Worm (Caenorhabditis elegans) whole organism, L3 larva: ENCODE results near the gene inpp-5K.
A peak's percentile ranks its signal among the peaks of the same experiment; 100 is the strongest.

ENCODE experiments used
- R02D3.7 ChIP-seq: fragments of 150-350 bp; optimal IDR thresholded peaks from 2 replicates; lab custom pipeline; 2014; ENCODE audit warnings: missing biosample characterization, missing genetic modification characterization
- aly-2 ChIP-seq: fragments of 150-350 bp; optimal IDR thresholded peaks from 2 replicates; lab custom pipeline; 2014; ENCODE audit warnings: missing biosample characterization, missing genetic modification characterization
- ceh-82 ChIP-seq: fragments of 150-350 bp; optimal IDR thresholded peaks from 2 replicates; lab custom pipeline; 2014; ENCODE audit warnings: missing biosample characterization, missing genetic modification characterization
- egl-27 ChIP-seq: sonication (generic microtip); optimal IDR thresholded peaks from 4 replicates; lab custom pipeline; 2017; ENCODE audit warnings: missing biosample characterization, missing genetic modification reagents, missing genetic modification characterization
- egl-5 ChIP-seq: fragments of 150-350 bp; optimal IDR thresholded peaks from 2 replicates; lab custom pipeline; 2017; ENCODE audit warnings: missing biosample characterization, missing genetic modification reagents, missing genetic modification characterization, inconsistent platforms
- eor-1 ChIP-seq, 2 experiments: fragments of 150-350 bp; optimal IDR thresholded peaks; 2 replicates each; lab custom pipeline; 2014 to 2018; ENCODE audit warnings: missing biosample characterization in 2 of 2, missing genetic modification characterization in 2 of 2
- fkh-2 ChIP-seq: fragments of 150-350 bp; optimal IDR thresholded peaks from 2 replicates; lab custom pipeline; 2014; ENCODE audit warnings: missing biosample characterization, missing genetic modification reagents, missing genetic modification characterization
- fos-1 ChIP-seq: fragments of 150-350 bp; optimal IDR thresholded peaks from 2 replicates; lab custom pipeline; 2014; ENCODE audit warnings: missing biosample characterization, missing genetic modification characterization
- hmg-11 ChIP-seq: sonication (generic microtip); optimal IDR thresholded peaks from 2 replicates; lab custom pipeline; 2016; ENCODE audit warnings: missing genetic modification characterization, missing compliant biosample characterization
- jun-1 ChIP-seq: fragments of 150-350 bp; optimal IDR thresholded peaks from 2 replicates; lab custom pipeline; 2014; ENCODE audit warnings: missing biosample characterization, missing genetic modification reagents, missing genetic modification characterization
- lin-15B ChIP-seq: fragments of 150-350 bp; optimal IDR thresholded peaks from 2 replicates; lab custom pipeline; 2014; ENCODE audit warnings: missing biosample characterization, missing genetic modification characterization
- lin-39 ChIP-seq: fragments of 150-350 bp; optimal IDR thresholded peaks from 2 replicates; lab custom pipeline; 2018; ENCODE audit warnings: missing biosample characterization, missing genetic modification reagents, missing genetic modification characterization
- lsy-12 ChIP-seq: sonication (generic microtip); optimal IDR thresholded peaks from 2 replicates; lab custom pipeline; 2016; ENCODE audit warnings: mild to moderate bottlenecking, missing genetic modification characterization, missing compliant biosample characterization
- mml-1 ChIP-seq: fragments of 150-350 bp; sonication (generic microtip); optimal IDR thresholded peaks from 3 replicates; lab custom pipeline; 2014; ENCODE audit warnings: missing biosample characterization, missing genetic modification characterization
- nfya-1 ChIP-seq: sonication (generic microtip); optimal IDR thresholded peaks from 2 replicates; lab custom pipeline; 2017; ENCODE audit warnings: missing genetic modification characterization, mild to moderate bottlenecking, missing compliant biosample characterization, antibody characterized with exemption, moderate library complexity; ENCODE audit not compliant: insufficient read depth
- nhr-11 ChIP-seq: fragments of 150-350 bp; optimal IDR thresholded peaks from 2 replicates; lab custom pipeline; 2014; ENCODE audit warnings: missing biosample characterization, missing genetic modification characterization
- nhr-12 ChIP-seq: fragments of 150-350 bp; optimal IDR thresholded peaks from 2 replicates; lab custom pipeline; 2014; ENCODE audit warnings: missing biosample characterization, missing genetic modification characterization
- nhr-23 ChIP-seq: fragments of 150-350 bp; optimal IDR thresholded peaks from 2 replicates; lab custom pipeline; 2014; ENCODE audit warnings: missing biosample characterization, missing genetic modification reagents, missing genetic modification characterization
- nhr-237 ChIP-seq: fragments of 150-350 bp; optimal IDR thresholded peaks from 2 replicates; lab custom pipeline; 2014; ENCODE audit warnings: missing biosample characterization, missing genetic modification characterization
- nhr-25 ChIP-seq: sonication (generic microtip); optimal IDR thresholded peaks from 2 replicates; lab custom pipeline; 2017; ENCODE audit warnings: missing biosample characterization, missing genetic modification characterization
- nhr-28 ChIP-seq: fragments of 150-350 bp; optimal IDR thresholded peaks from 2 replicates; lab custom pipeline; 2014; ENCODE audit warnings: missing biosample characterization, missing genetic modification characterization
- nhr-43 ChIP-seq: sonication (generic microtip); optimal IDR thresholded peaks from 2 replicates; lab custom pipeline; 2016; ENCODE audit warnings: mild to moderate bottlenecking, missing genetic modification characterization, missing compliant biosample characterization; ENCODE audit not compliant: poor library complexity, severe bottlenecking
- nhr-67 ChIP-seq: fragments of 150-350 bp; optimal IDR thresholded peaks from 2 replicates; lab custom pipeline; 2014; ENCODE audit warnings: missing biosample characterization, missing genetic modification characterization
- nhr-76 ChIP-seq: fragments of 150-350 bp; sonication (generic microtip); optimal IDR thresholded peaks from 5 replicates; lab custom pipeline; 2014; ENCODE audit warnings: missing biosample characterization, missing genetic modification characterization
- nhr-77 ChIP-seq: fragments of 150-350 bp; optimal IDR thresholded peaks from 2 replicates; lab custom pipeline; 2014; ENCODE audit warnings: missing biosample characterization, missing genetic modification characterization
- pha-4 ChIP-seq: fragments of 150-350 bp; optimal IDR thresholded peaks from 2 replicates; lab custom pipeline; 2014; ENCODE audit warnings: missing biosample characterization, missing genetic modification reagents, missing genetic modification characterization
- skn-1 ChIP-seq: fragments of 150-350 bp; optimal IDR thresholded peaks from 2 replicates; lab custom pipeline; 2014; ENCODE audit warnings: missing biosample characterization, missing genetic modification characterization
- snpc-4 ChIP-seq: fragments of 150-350 bp; optimal IDR thresholded peaks from 2 replicates; lab custom pipeline; 2014; ENCODE audit warnings: missing biosample characterization, missing genetic modification characterization
- unc-39 ChIP-seq: sonication (generic microtip); optimal IDR thresholded peaks from 4 replicates; lab custom pipeline; 2017; ENCODE audit warnings: missing biosample characterization, missing genetic modification characterization
- unc-62 ChIP-seq: fragments of 150-350 bp; sonication (generic microtip); optimal IDR thresholded peaks from 4 replicates; lab custom pipeline; 2014; ENCODE audit warnings: missing biosample characterization, missing genetic modification reagents, missing genetic modification characterization
- ztf-4 ChIP-seq: fragments of 150-350 bp; optimal IDR thresholded peaks from 2 replicates; lab custom pipeline; 2014; ENCODE audit warnings: missing biosample characterization, missing genetic modification characterization

The inpp-5K gene

ce11 chrIII:8161238-8161637 lies at the start of gene inpp-5K:
inpp-5K (minus strand) TSS chrIII:8161338.
- TF ChIP-seq nhr-28 (tag; lab: Kevin White, UChicago): no peak
- TF ChIP-seq ceh-82 (tag; lab: Kevin White, UChicago): no peak
- TF ChIP-seq snpc-4 (tag; lab: Kevin White, UChicago): no peak
- TF ChIP-seq ztf-4 (tag; lab: Kevin White, UChicago): no peak
- no peak for TF ChIP-seq jun-1 (tag; lab: Kevin White, UChicago)
- TF ChIP-seq nhr-25: peak; percentile 13

ce11 chrIII:8209775-8210174 lies 48.6 kb upstream of the inpp-5K start, which contains the start of gene C30A5.10:
C30A5.10 (minus strand) TSS chrIII:8209875.
- no peak for TF ChIP-seq nhr-11 (tag; lab: Kevin White, UChicago)
- TF ChIP-seq nfya-1: no peak
- no peak for TF ChIP-seq nhr-23 (tag; lab: Kevin White, UChicago)
- TF ChIP-seq lin-39 (tag; lab: Kevin White, UChicago): no peak
- no peak for TF ChIP-seq skn-1 (tag; lab: Kevin White, UChicago)
- TF ChIP-seq snpc-4 (tag; lab: Kevin White, UChicago): no peak

DNA sequence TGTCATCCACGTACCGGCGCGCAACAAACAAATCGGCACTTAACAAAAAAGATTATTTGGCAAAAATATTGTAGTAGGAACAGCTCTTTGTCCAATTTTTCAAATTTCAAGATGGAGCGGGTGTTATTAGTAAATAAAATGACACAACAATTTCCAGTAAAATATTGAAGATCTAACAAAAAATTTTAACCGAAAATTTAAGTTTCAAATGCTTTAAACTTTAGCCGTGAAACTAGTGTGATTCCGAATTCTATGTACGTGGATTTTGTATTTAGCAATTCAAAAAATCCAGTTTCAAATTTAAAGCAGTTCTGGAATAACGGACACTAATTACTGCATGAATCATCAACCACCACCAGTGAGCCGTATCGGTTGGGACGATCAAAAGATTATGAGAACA lies 41.6 kb upstream of the inpp-5K start, which contains the start of gene snb-5:
Gene snb-5 (plus strand): TSS at position 301 of the 400 bp plus-strand sequence.
- no peak for TF ChIP-seq unc-62 (GFP tag; lab: Kevin White, UChicago)

- no peak for TF ChIP-seq fos-1 (tag; lab: Kevin White, UChicago)
- TF ChIP-seq R02D3.7 (tag; lab: Kevin White, UChicago): no peak
- no peak for TF ChIP-seq mml-1 (tag; lab: Kevin White, UChicago)
- peak; percentile 77 for TF ChIP-seq nfya-1
- no peak for TF ChIP-seq aly-2
- no peak for TF ChIP-seq egl-5 (tag; lab: Kevin White, UChicago)
- peak; percentile 43 for TF ChIP-seq snpc-4 (tag; lab: Kevin White, UChicago)
- TF ChIP-seq nhr-67: no peak
- TF ChIP-seq nhr-43 (tag; lab: Kevin White, UChicago): no peak
- peak; percentile 5 for TF ChIP-seq nhr-11 (tag; lab: Kevin White, UChicago)
- TF ChIP-seq lin-15B (tag; lab: Kevin White, UChicago): peak; percentile 33
- TF ChIP-seq lin-39 (tag; lab: Kevin White, UChicago): peak; percentile 60
Observed at ce11 chrIII:8201760-8202159, 40.6 kb upstream of the inpp-5K start.

DNA sequence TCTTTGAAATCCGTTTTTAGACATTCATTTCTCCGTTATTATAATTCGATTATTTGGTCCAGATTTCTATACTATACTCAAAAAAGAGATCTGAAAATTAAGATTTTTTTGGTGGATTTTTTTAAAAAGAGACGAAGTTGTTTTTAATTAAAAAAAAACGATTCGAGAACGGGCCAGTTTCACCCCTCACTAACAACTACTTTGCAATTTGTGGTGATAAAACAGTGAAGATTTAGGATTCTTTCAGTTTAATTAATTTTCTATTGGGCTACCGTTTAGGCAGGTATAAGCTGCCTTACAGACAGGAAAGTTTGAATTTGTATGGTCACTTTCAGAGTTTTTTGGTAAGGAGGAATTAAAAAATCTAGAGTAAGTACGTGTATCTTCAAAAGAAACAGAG lies 40.0 kb upstream of the inpp-5K start, which contains the start of gene unc-36:
Gene unc-36 (minus strand): TSS at position 101 of the 400 bp plus-strand sequence.
- TF ChIP-seq lin-39 (tag; lab: Kevin White, UChicago): no peak
- no peak for TF ChIP-seq ztf-4 (tag; lab: Kevin White, UChicago)
- no peak for TF ChIP-seq nhr-12
- no peak for TF ChIP-seq eor-1 (tag; optimal IDR thresholded peaks at IDR 0.05; lab: Kevin White, UChicago)
- no peak for TF ChIP-seq unc-39
- TF ChIP-seq ceh-82 (tag; lab: Kevin White, UChicago): no peak
- no peak for TF ChIP-seq nhr-76 (tag; lab: Kevin White, UChicago)
- no peak for TF ChIP-seq fkh-2 (tag; lab: Kevin White, UChicago)
- no peak for TF ChIP-seq egl-27
- no peak for TF ChIP-seq nhr-67
- TF ChIP-seq jun-1 (tag; lab: Kevin White, UChicago): no peak
- no peak for TF ChIP-seq nhr-237 (tag; lab: Kevin White, UChicago)
- no peak for TF ChIP-seq pha-4
- TF ChIP-seq hmg-11 (tag; lab: Kevin White, UChicago): no peak
- TF ChIP-seq nhr-25: no peak

DNA sequence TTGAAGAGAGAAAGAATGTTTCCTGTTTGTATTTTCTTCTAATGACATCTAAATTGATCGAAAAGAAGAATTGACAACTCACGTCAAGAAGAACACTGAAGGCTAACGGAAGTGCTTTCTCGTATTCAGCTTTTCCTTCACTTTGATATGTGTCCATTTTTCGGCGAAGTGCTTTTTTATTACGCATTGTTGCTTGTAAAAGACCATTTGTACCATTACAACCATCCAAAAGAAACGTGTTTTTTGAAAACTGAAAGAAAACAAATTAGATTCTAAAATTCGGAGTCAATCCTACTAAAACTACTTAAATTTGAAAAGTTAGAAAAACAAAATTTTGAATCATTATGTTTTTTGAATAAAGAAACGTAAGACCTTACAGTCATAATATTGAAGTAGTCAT lies 37.9 kb upstream of the inpp-5K start:
- TF ChIP-seq lin-39 (tag; lab: Kevin White, UChicago) (no peak), lsy-12 (tag; lab: Kevin White, UChicago) (no peak), nhr-77 (tag; lab: Kevin White, UChicago) (no peak), nhr-12 (no peak), egl-27 (no peak), aly-2 (no peak)
